Fruit fly (Drosophila melanogaster) whole organism, embryonic: ENCODE results near the gene ND-23.

Experiments used
- Abd-B ChIP-seq: fragments of 200-800 bp; sonication (Bioruptor generic); optimal IDR thresholded peaks from 2 replicates; lab custom pipeline; 2018; ENCODE audit warnings: missing biosample characterization, mild to moderate bottlenecking, missing genetic modification characterization, moderate library complexity
- Adf1 ChIP-seq: fragments of 200-800 bp; sonication (Bioruptor generic); IDR thresholded peaks from 2 replicates; pipeline ENCODE4 v1.3.6; 2022; ENCODE audit warnings: missing biosample characterization, missing genetic modification characterization
- Aef1 ChIP-seq: fragments of 200-800 bp; sonication (Bioruptor generic); IDR thresholded peaks from 3 replicates; pipeline ENCODE4 v1.3.6; 2022; ENCODE audit warnings: missing biosample characterization, missing genetic modification characterization
- Atf-2 ChIP-seq: fragments of 200-800 bp; sonication (Bioruptor generic); optimal IDR thresholded peaks from 2 replicates; lab custom pipeline; 2016; ENCODE audit warnings: missing biosample characterization, missing genetic modification characterization
- Atf3 ChIP-seq: fragments of 200-800 bp; sonication (Bioruptor generic); optimal IDR thresholded peaks from 3 replicates; lab custom pipeline; 2016; ENCODE audit warnings: missing biosample characterization, missing genetic modification characterization
- CG10543 ChIP-seq: fragments of 200-800 bp; sonication (Bioruptor generic); optimal IDR thresholded peaks from 3 replicates; lab custom pipeline; 2017; ENCODE audit warnings: missing biosample characterization, mild to moderate bottlenecking, missing genetic modification characterization, moderate library complexity
- CG11398 ChIP-seq: fragments of 200-800 bp; sonication (Bioruptor generic); optimal IDR thresholded peaks from 2 replicates; lab custom pipeline; 2016; ENCODE audit warnings: missing biosample characterization, missing genetic modification characterization
- CG1233 ChIP-seq: fragments of 200-800 bp; sonication (Bioruptor generic); optimal IDR thresholded peaks from 4 replicates; lab custom pipeline; 2018; ENCODE audit warnings: missing biosample characterization, mild to moderate bottlenecking, missing genetic modification characterization
- CG12942 ChIP-seq: fragments of 200-800 bp; sonication (Bioruptor generic); optimal IDR thresholded peaks from 3 replicates; lab custom pipeline; 2016; ENCODE audit warnings: missing biosample characterization, missing genetic modification characterization
- CG14050 ChIP-seq: fragments of 200-800 bp; sonication (Bioruptor generic); IDR thresholded peaks from 3 replicates; pipeline ENCODE4 v1.3.6; 2022; ENCODE audit warnings: missing biosample characterization, missing genetic modification characterization
- CG14965 ChIP-seq: fragments of 200-800 bp; sonication (Bioruptor generic); optimal IDR thresholded peaks from 2 replicates; lab custom pipeline; 2016; ENCODE audit warnings: missing biosample characterization, missing genetic modification characterization, borderline replicate concordance
- CG15269 ChIP-seq: fragments of 200-800 bp; sonication (Bioruptor generic); optimal IDR thresholded peaks from 2 replicates; lab custom pipeline; 2018; ENCODE audit warnings: missing biosample characterization, mild to moderate bottlenecking, missing genetic modification characterization, moderate library complexity
- CG15514 ChIP-seq: fragments of 200-800 bp; sonication (Bioruptor generic); optimal IDR thresholded peaks from 3 replicates; lab custom pipeline; 2017; ENCODE audit warnings: missing biosample characterization, missing genetic modification characterization, mild to moderate bottlenecking, moderate library complexity, missing genetic modification reagents
- CG1647 ChIP-seq: fragments of 200-800 bp; sonication (Bioruptor generic); optimal IDR thresholded peaks from 3 replicates; lab custom pipeline; 2016; ENCODE audit warnings: missing biosample characterization, missing genetic modification characterization
- CG1792 ChIP-seq: fragments of 200-800 bp; sonication (Bioruptor generic); optimal IDR thresholded peaks from 2 replicates; lab custom pipeline; 2016; ENCODE audit warnings: missing biosample characterization, missing genetic modification characterization
- CG30403 ChIP-seq: fragments of 200-800 bp; sonication (Bioruptor generic); optimal IDR thresholded peaks from 3 replicates; lab custom pipeline; 2016; ENCODE audit warnings: missing biosample characterization, missing genetic modification characterization
- CG31388 ChIP-seq: fragments of 200-800 bp; sonication (Bioruptor generic); optimal IDR thresholded peaks from 2 replicates; lab custom pipeline; 2016; ENCODE audit warnings: missing biosample characterization, missing genetic modification characterization
- CG4360 ChIP-seq: fragments of 200-800 bp; sonication (Bioruptor generic); IDR thresholded peaks from 2 replicates; pipeline ENCODE4 v1.3.6; 2022; ENCODE audit warnings: missing biosample characterization, missing genetic modification characterization
- CG4424 ChIP-seq: fragments of 200-800 bp; sonication (Bioruptor generic); optimal IDR thresholded peaks from 3 replicates; lab custom pipeline; 2016; ENCODE audit warnings: missing biosample characterization, missing genetic modification characterization
- CG6175 ChIP-seq: fragments of 200-800 bp; sonication (Bioruptor generic); IDR thresholded peaks from 3 replicates; pipeline ENCODE4 v1.3.6; 2022; ENCODE audit warnings: missing biosample characterization, missing genetic modification characterization
- CG6654 ChIP-seq: fragments of 200-800 bp; sonication (Bioruptor generic); optimal IDR thresholded peaks from 2 replicates; lab custom pipeline; 2017; ENCODE audit warnings: missing biosample characterization, mild to moderate bottlenecking, missing genetic modification characterization
- CG9215 ChIP-seq: fragments of 200-800 bp; sonication (Bioruptor generic); IDR thresholded peaks from 2 replicates; pipeline ENCODE4 v1.3.6; 2022; ENCODE audit warnings: missing biosample characterization, missing genetic modification characterization
- CoRest ChIP-seq: fragments of 200-800 bp; sonication (Bioruptor generic); optimal IDR thresholded peaks from 3 replicates; lab custom pipeline; 2018; ENCODE audit warnings: missing biosample characterization, mild to moderate bottlenecking, missing genetic modification characterization, moderate library complexity
- Dip3 ChIP-seq: fragments of 200-800 bp; sonication (Bioruptor generic); optimal IDR thresholded peaks from 3 replicates; lab custom pipeline; 2016; ENCODE audit warnings: missing biosample characterization, missing genetic modification characterization
- Hr3 ChIP-seq: fragments of 200-800 bp; sonication (Bioruptor generic); optimal IDR thresholded peaks from 3 replicates; lab custom pipeline; 2016; ENCODE audit warnings: missing biosample characterization, missing genetic modification characterization
- Jarid2 ChIP-seq: fragments of 200-800 bp; sonication (Bioruptor generic); optimal IDR thresholded peaks from 3 replicates; lab custom pipeline; 2017; ENCODE audit warnings: mild to moderate bottlenecking, missing biosample characterization, missing genetic modification reagents, missing genetic modification characterization
- Lhr ChIP-seq: fragments of 200-800 bp; sonication (Bioruptor generic); optimal IDR thresholded peaks from 3 replicates; lab custom pipeline; 2017; ENCODE audit warnings: mild to moderate bottlenecking, missing biosample characterization, missing genetic modification reagents, missing genetic modification characterization
- NC2β ChIP-seq: fragments of 200-800 bp; sonication (Bioruptor generic); optimal IDR thresholded peaks from 2 replicates; lab custom pipeline; 2016; ENCODE audit warnings: missing biosample characterization, missing genetic modification characterization
- NFAT ChIP-seq: fragments of 200-800 bp; sonication (Bioruptor generic); IDR thresholded peaks from 2 replicates; pipeline ENCODE4 v1.3.6; 2022; ENCODE audit warnings: missing biosample characterization, missing genetic modification characterization
- Nf-YA ChIP-seq: fragments of 200-800 bp; sonication (Bioruptor generic); IDR thresholded peaks from 2 replicates; pipeline ENCODE4 v1.3.6; 2022; ENCODE audit warnings: missing biosample characterization, missing genetic modification characterization
- Oli ChIP-seq: fragments of 200-800 bp; sonication (Bioruptor generic); optimal IDR thresholded peaks from 2 replicates; lab custom pipeline; 2018; ENCODE audit warnings: missing biosample characterization, mild to moderate bottlenecking, missing genetic modification characterization, moderate library complexity
- Sry-δ ChIP-seq: fragments of 200-800 bp; sonication (Bioruptor generic); optimal IDR thresholded peaks from 2 replicates; lab custom pipeline; 2016; ENCODE audit warnings: missing biosample characterization, missing genetic modification characterization
- Usf ChIP-seq: fragments of 200-800 bp; sonication (Bioruptor generic); optimal IDR thresholded peaks from 2 replicates; lab custom pipeline; 2017; ENCODE audit warnings: missing genotype, missing biosample characterization, missing genetic modification characterization
- YL-1 ChIP-seq: fragments of 200-800 bp; sonication (Bioruptor generic); optimal IDR thresholded peaks from 3 replicates; lab custom pipeline; 2017; ENCODE audit warnings: missing biosample characterization, mild to moderate bottlenecking, missing genetic modification characterization
- ase ChIP-seq: fragments of 200-800 bp; sonication (Bioruptor generic); IDR thresholded peaks from 3 replicates; pipeline ENCODE4 v1.3.6; 2022; ENCODE audit warnings: missing biosample characterization, missing genetic modification characterization
- cg ChIP-seq: fragments of 200-800 bp; sonication (Bioruptor generic); optimal IDR thresholded peaks from 3 replicates; lab custom pipeline; 2019; ENCODE audit warnings: missing biosample characterization, mild to moderate bottlenecking, missing genetic modification characterization, moderate library complexity
- exex ChIP-seq: fragments of 200-800 bp; sonication (Bioruptor generic); optimal IDR thresholded peaks from 4 replicates; lab custom pipeline; 2018; ENCODE audit warnings: missing biosample characterization, mild to moderate bottlenecking, missing genetic modification characterization, moderate library complexity
- fd3F ChIP-seq: fragments of 200-800 bp; sonication (Bioruptor generic); optimal IDR thresholded peaks from 2 replicates; lab custom pipeline; 2018; ENCODE audit warnings: missing biosample characterization, mild to moderate bottlenecking, missing genetic modification characterization, moderate library complexity
- h ChIP-seq: fragments of >200 bp; optimal IDR thresholded peaks from 2 replicates; lab custom pipeline; 2017
- hb ChIP-seq: fragments of 200-800 bp; sonication (Bioruptor generic); IDR thresholded peaks from 3 replicates; pipeline ENCODE4 v1.3.6; 2022; ENCODE audit warnings: missing biosample characterization, missing genetic modification characterization; ENCODE audit not compliant: partially characterized antibody
- hbn ChIP-seq: fragments of 200-800 bp; sonication (Bioruptor generic); IDR thresholded peaks from 2 replicates; pipeline ENCODE4 v1.3.6; 2022; ENCODE audit warnings: missing biosample characterization, missing genetic modification characterization; ENCODE audit not compliant: partially characterized antibody
- hth ChIP-seq: fragments of >200 bp; optimal IDR thresholded peaks from 2 replicates; lab custom pipeline; 2017; ENCODE audit warnings: inconsistent platforms
- ind ChIP-seq: fragments of 200-800 bp; sonication (Bioruptor generic); optimal IDR thresholded peaks from 3 replicates; lab custom pipeline; 2016; ENCODE audit warnings: missing biosample characterization, missing genetic modification characterization
- inv ChIP-seq: fragments of 200-800 bp; sonication (Bioruptor generic); IDR thresholded peaks from 2 replicates; pipeline ENCODE4 v1.3.6; 2022; ENCODE audit warnings: missing biosample characterization, missing genetic modification characterization; ENCODE audit not compliant: partially characterized antibody
- klu ChIP-seq: fragments of 200-800 bp; sonication (Bioruptor generic); IDR thresholded peaks from 2 replicates; pipeline ENCODE4 v1.3.6; 2022; ENCODE audit warnings: missing biosample characterization, missing genetic modification characterization
- mam ChIP-seq: fragments of 200-800 bp; sonication (Bioruptor generic); optimal IDR thresholded peaks from 3 replicates; lab custom pipeline; 2016; ENCODE audit warnings: missing biosample characterization, missing genetic modification characterization
- nom ChIP-seq: fragments of 200-800 bp; sonication (Bioruptor generic); optimal IDR thresholded peaks from 2 replicates; lab custom pipeline; 2017; ENCODE audit warnings: missing biosample characterization, missing genetic modification characterization, mild to moderate bottlenecking, moderate library complexity, missing genetic modification reagents
- otp ChIP-seq: fragments of 200-800 bp; sonication (Bioruptor generic); IDR thresholded peaks from 3 replicates; pipeline ENCODE4, ENCODE4 v1.3.6; 2022; ENCODE audit warnings: missing biosample characterization, missing genetic modification characterization
- phol ChIP-seq: fragments of 200-800 bp; sonication (Bioruptor generic); optimal IDR thresholded peaks from 3 replicates; lab custom pipeline; 2018; ENCODE audit warnings: missing biosample characterization, mild to moderate bottlenecking, missing genetic modification characterization, moderate library complexity
- sqz ChIP-seq: fragments of 200-800 bp; sonication (Bioruptor generic); optimal IDR thresholded peaks from 3 replicates; lab custom pipeline; 2018; ENCODE audit warnings: missing biosample characterization, mild to moderate bottlenecking, missing genetic modification characterization
- stc ChIP-seq: fragments of 200-800 bp; sonication (Bioruptor generic); IDR thresholded peaks from 2 replicates; pipeline ENCODE4 v1.3.6; 2022; ENCODE audit warnings: missing biosample characterization, missing genetic modification characterization
- tio ChIP-seq: fragments of 200-800 bp; sonication (Bioruptor generic); optimal IDR thresholded peaks from 2 replicates; lab custom pipeline; 2017; ENCODE audit warnings: missing biosample characterization, missing genetic modification characterization, inconsistent platforms
- usp ChIP-seq: fragments of >200 bp; optimal IDR thresholded peaks from 2 replicates; lab custom pipeline; 2017; ENCODE audit warnings: missing biosample characterization, missing genetic modification characterization

The ND-23 gene

DNA sequence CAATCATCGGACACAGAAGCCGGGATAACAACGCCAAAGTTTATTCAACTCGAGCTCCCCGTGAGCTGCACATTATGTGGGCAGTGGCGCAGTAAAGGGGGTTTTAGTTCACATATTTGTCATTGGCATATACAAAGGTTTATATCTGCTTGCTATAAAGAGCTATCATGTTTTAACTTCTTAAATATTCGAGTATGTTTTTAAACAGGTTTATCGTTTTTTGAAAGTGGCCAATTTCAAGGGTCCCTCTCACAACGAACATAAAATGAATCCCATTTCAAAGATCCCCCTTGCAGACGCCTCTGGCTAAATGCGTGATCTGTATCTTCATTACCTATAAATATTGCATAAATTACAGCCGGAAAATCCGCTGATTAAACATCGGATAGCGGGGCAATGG, 9.4 kb downstream of the ND-23 start (continued):
- TF ChIP-seq fd3F (GFP tag; lab: Kevin White, UChicago) (no peak), Oli (peak; percentile 34), CG14965 (GFP tag; lab: Kevin White, UChicago) (no peak), NFAT (GFP tag; lab: Robert Waterston, UW) (no peak), usp (GFP tag; lab: Kevin White, UChicago) (no peak), CG14050 (no peak), nom (GFP tag; lab: Kevin White, UChicago) (peak; percentile 59), otp (GFP tag; lab: Robert Waterston, UW) (no peak), sqz (GFP tag; lab: Kevin White, UChicago) (no peak), CG15269 (tag; lab: Kevin White, UChicago) (peak; percentile 38), inv (GFP tag; lab: Robert Waterston, UW) (no peak), hth (lab: Kevin White, UChicago) (no peak), Usf (GFP tag; lab: Kevin White, UChicago) (no peak), CG1233 (GFP tag; lab: Kevin White, UChicago) (no peak), CG6654 (no peak), exex (no peak), CG15514 (no peak), Nf-YA (GFP tag; lab: Robert Waterston, UW) (no peak), Abd-B (no peak), CoRest (peak; percentile 21), CG11398 (GFP tag; lab: Kevin White, UChicago) (no peak), Aef1 (GFP tag; lab: Robert Waterston, UW) (no peak), Jarid2 (no peak), YL-1 (GFP tag; lab: Kevin White, UChicago) (no peak), Lhr (GFP tag; lab: Kevin White, UChicago) (no peak), CG4424 (GFP tag; lab: Kevin White, UChicago) (no peak), CG31388 (GFP tag; lab: Kevin White, UChicago) (no peak), CG12942 (GFP tag; lab: Kevin White, UChicago) (no peak), stc (peak; percentile 35; the same call in 1 of the 2 replicates), Sry-δ (GFP tag; lab: Kevin White, UChicago) (no peak), cg (GFP tag; lab: Kevin White, UChicago) (no peak), NC2β (GFP tag; lab: Kevin White, UChicago) (no peak), CG1647 (GFP tag; lab: Kevin White, UChicago) (no peak), CG10543 (GFP tag; lab: Kevin White, UChicago) (no peak), klu (no peak), Atf-2 (GFP tag; lab: Kevin White, UChicago) (no peak), Dip3 (no peak), hbn (no peak), hb (GFP tag; lab: Robert Waterston, UW) (no peak), Adf1 (GFP tag; lab: Robert Waterston, UW) (no peak), Atf3 (GFP tag; lab: Kevin White, UChicago) (no peak), phol (tag; lab: Kevin White, UChicago) (peak; percentile 27), CG4360 (GFP tag; lab: Robert Waterston, UW) (no peak), h (no peak), Hr3 (GFP tag; lab: Kevin White, UChicago) (no peak), tio (GFP tag; lab: Kevin White, UChicago) (no peak), CG6175 (no peak), mam (GFP tag; lab: Kevin White, UChicago) (peak; percentile 16), CG30403 (GFP tag; lab: Kevin White, UChicago) (no peak), CG9215 (GFP tag; lab: Robert Waterston, UW) (no peak), CG1792 (GFP tag; lab: Kevin White, UChicago) (no peak), ase (GFP tag; lab: Robert Waterston, UW) (no peak), ind (GFP tag; lab: Kevin White, UChicago) (no peak)
